Fruit fly (Drosophila melanogaster) whole organism, adult: Measurements from ENCODE around the gene CG15547.

Experiments used
- CG11617 ChIP-seq: fragments of 200-800 bp; sonication (Bioruptor generic); optimal IDR thresholded peaks from 2 replicates; lab custom pipeline; 2017; ENCODE audit warnings: mild to moderate bottlenecking, missing biosample characterization, missing genetic modification reagents, missing genetic modification characterization
- CG12768 ChIP-seq: fragments of 200-800 bp; sonication (Bioruptor generic); optimal IDR thresholded peaks from 2 replicates; lab custom pipeline; 2017; ENCODE audit warnings: missing biosample characterization, missing genetic modification characterization, mild to moderate bottlenecking, moderate library complexity, missing genetic modification reagents
- CG14711 ChIP-seq: fragments of 200-800 bp; sonication (Bioruptor generic); optimal IDR thresholded peaks from 2 replicates; lab custom pipeline; 2018; ENCODE audit warnings: missing biosample characterization, mild to moderate bottlenecking, missing genetic modification characterization, moderate library complexity
- CG1620 ChIP-seq: fragments of 200-800 bp; sonication (Bioruptor generic); optimal IDR thresholded peaks from 2 replicates; lab custom pipeline; 2016; ENCODE audit warnings: missing biosample characterization, missing genetic modification characterization
- CG33017 ChIP-seq: fragments of 200-800 bp; sonication (Bioruptor generic); optimal IDR thresholded peaks from 2 replicates; lab custom pipeline; 2018; ENCODE audit warnings: missing biosample characterization, mild to moderate bottlenecking, missing genetic modification characterization, moderate library complexity
- CG5204 ChIP-seq: fragments of 200-800 bp; sonication (Bioruptor generic); optimal IDR thresholded peaks from 2 replicates; lab custom pipeline; 2016; ENCODE audit warnings: missing biosample characterization, missing genetic modification characterization
- CG7045 ChIP-seq: fragments of 200-800 bp; sonication (Bioruptor generic); optimal IDR thresholded peaks from 2 replicates; lab custom pipeline; 2017; ENCODE audit warnings: missing biosample characterization, mild to moderate bottlenecking, missing genetic modification characterization
- CG7101 ChIP-seq: fragments of 200-800 bp; sonication (Bioruptor generic); optimal IDR thresholded peaks from 2 replicates; lab custom pipeline; 2018; ENCODE audit warnings: missing biosample characterization, mild to moderate bottlenecking, missing genetic modification characterization, moderate library complexity
- Clk ChIP-seq: fragments of 200-800 bp; sonication (Bioruptor generic); optimal IDR thresholded peaks from 2 replicates; lab custom pipeline; 2017; ENCODE audit warnings: missing biosample characterization, missing genetic modification characterization
- Crg-1 ChIP-seq: fragments of 200-800 bp; sonication (Bioruptor generic); optimal IDR thresholded peaks from 2 replicates; lab custom pipeline; 2016; ENCODE audit warnings: missing biosample characterization, missing genetic modification characterization
- Hr96 ChIP-seq: fragments of 200-800 bp; sonication (Bioruptor generic); optimal IDR thresholded peaks from 2 replicates; lab custom pipeline; 2016; ENCODE audit warnings: missing biosample characterization, missing genetic modification characterization
- Mnt ChIP-seq: fragments of 200-800 bp; sonication (Bioruptor generic); optimal IDR thresholded peaks from 2 replicates; lab custom pipeline; 2016; ENCODE audit warnings: missing biosample characterization, mild to moderate bottlenecking, missing genetic modification characterization
- bab1 ChIP-seq: fragments of 200-800 bp; sonication (Bioruptor generic); optimal IDR thresholded peaks from 3 replicates; lab custom pipeline; 2019; ENCODE audit warnings: missing biosample characterization, mild to moderate bottlenecking, missing genetic modification characterization, moderate library complexity
- cic ChIP-seq: fragments of 200-800 bp; sonication (Bioruptor generic); optimal IDR thresholded peaks from 2 replicates; lab custom pipeline; 2017; ENCODE audit warnings: missing biosample characterization, mild to moderate bottlenecking, missing genetic modification characterization, moderate library complexity
- cnc ChIP-seq, 2 experiments: fragments of >200 bp; optimal IDR thresholded peaks; 2 replicates each; lab custom pipeline; 2017
- kay ChIP-seq: fragments of 200-800 bp; sonication (Bioruptor generic); peaks from one replicate; lab custom pipeline; 2016; ENCODE audit warnings: missing biosample characterization, missing genetic modification characterization, borderline replicate concordance
- ovo ChIP-seq: fragments of 200-800 bp; sonication (Bioruptor generic); optimal IDR thresholded peaks from 2 replicates; lab custom pipeline; 2016; ENCODE audit warnings: missing biosample characterization, missing genetic modification characterization
- pad ChIP-seq: fragments of 200-800 bp; sonication (Bioruptor generic); optimal IDR thresholded peaks from 3 replicates; lab custom pipeline; 2017; ENCODE audit warnings: missing biosample characterization, missing genetic modification characterization, mild to moderate bottlenecking, moderate library complexity, missing genetic modification reagents
- tj ChIP-seq: fragments of 200-800 bp; sonication (Bioruptor generic); optimal IDR thresholded peaks from 3 replicates; lab custom pipeline; 2017; ENCODE audit warnings: missing biosample characterization, mild to moderate bottlenecking, missing genetic modification characterization, moderate library complexity
- toe ChIP-seq: fragments of 200-800 bp; sonication (Bioruptor generic); optimal IDR thresholded peaks from 2 replicates; lab custom pipeline; 2016; ENCODE audit warnings: missing biosample characterization, missing genetic modification characterization

CG15547 gene

DNA sequence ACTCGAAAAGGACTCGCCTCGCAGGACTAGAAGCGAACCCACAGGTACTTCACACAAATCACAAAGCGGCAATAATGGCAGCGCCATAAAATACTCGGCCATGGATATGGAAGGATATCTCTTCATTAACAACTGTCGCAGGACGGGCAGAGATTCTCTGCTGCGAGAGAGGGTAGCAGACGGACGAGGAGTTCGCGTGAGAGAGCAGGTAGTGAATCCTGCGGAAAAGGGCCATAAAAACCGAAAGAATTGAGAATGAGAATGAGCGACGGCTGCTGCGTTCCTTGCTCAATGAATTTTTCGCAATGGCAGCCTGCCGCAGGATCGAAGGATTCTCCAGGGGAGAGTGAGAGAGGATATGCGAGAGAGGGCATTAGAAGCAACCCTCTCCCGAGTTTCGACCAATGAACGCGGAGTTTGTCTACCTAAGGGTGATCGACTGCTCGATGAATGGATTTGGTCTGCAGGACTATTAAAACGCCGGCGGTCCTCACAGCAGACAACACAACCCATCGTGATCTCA lies 31.4 kb downstream of the CG15547 start, which contains the start of gene tll:
Gene tll, plus strand, starts transcription at position 473 of the 523 bp plus-strand sequence.
- no peak for TF ChIP-seq CG14711 (tag; lab: Kevin White, UChicago)

DNA sequence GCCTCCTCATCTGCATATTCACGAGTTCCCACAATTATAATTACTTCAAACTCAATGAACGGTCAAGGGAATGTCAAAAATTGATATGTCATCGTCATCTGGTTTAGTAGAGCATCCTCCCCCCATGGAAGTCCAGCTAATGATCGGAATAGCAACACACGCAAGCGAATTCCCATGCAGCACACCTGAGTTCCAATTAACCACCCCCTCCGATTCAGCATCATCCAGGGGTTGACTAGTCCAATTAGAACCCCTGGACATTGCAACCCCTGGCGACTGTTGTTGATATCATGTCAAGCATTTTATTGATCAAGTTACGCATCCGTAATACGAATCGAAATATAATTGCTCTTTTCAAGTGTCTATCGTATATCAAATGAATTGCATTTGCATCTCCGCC lies 32.8 kb downstream of the CG15547 start:
- TF ChIP-seq Mnt (GFP tag; lab: Kevin White, UChicago) = no peak
- no peak for TF ChIP-seq CG7101
- TF ChIP-seq CG33017 (tag; lab: Kevin White, UChicago) = no peak

DNA sequence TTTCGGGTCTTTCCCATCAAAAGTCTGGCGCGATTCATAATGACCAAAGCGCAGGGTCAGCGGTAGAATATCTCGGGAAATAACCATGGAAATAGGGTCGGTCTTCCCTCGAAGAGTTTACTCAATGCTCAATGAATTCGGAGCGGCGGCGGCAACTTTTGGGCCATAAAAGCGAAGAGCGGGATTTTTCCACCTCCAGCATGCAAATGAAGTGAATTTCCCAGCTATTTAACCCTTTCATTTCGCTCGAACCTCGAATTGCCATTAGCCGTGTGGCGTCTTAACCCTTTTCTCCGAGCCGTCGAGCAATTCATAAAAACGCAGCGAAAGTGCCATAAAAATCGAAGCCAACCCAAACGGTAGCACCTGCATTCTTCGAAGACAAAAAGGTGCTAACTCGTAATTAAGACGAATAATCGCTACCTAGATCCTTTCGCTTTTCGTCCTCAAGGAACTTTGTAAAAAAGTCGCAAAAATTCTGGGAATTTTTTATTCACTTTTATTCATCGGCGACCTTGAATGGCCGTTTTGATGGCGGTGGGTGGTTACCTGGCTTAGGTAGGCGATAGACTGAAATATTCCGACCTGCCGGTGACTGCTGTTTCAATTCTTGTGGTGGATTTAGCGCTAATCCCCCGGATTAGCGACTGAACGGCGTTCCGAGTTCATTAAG lies 33.7 kb downstream of the CG15547 start:
- no peak for TF ChIP-seq CG14711 (tag; lab: Kevin White, UChicago)
- no peak for TF ChIP-seq ovo (GFP tag; lab: Kevin White, UChicago)
- no peak for TF ChIP-seq Mnt (GFP tag; lab: Kevin White, UChicago)
- no peak for TF ChIP-seq pad (GFP tag; lab: Kevin White, UChicago)
- TF ChIP-seq CG11617 (GFP tag; lab: Kevin White, UChicago) = no peak
- TF ChIP-seq CG1620 (GFP tag; lab: Kevin White, UChicago) = no peak
- no peak for TF ChIP-seq Clk
- TF ChIP-seq CG7101 = no peak
- no peak for TF ChIP-seq cic
- no peak for TF ChIP-seq CG33017 (tag; lab: Kevin White, UChicago)
- TF ChIP-seq CG5204 = no peak
- TF ChIP-seq CG7045 (GFP tag; lab: Kevin White, UChicago) = no peak
- TF ChIP-seq toe (GFP tag; lab: Kevin White, UChicago) = no peak
- TF ChIP-seq Hr96 (GFP tag; lab: Kevin White, UChicago) = no peak

DNA sequence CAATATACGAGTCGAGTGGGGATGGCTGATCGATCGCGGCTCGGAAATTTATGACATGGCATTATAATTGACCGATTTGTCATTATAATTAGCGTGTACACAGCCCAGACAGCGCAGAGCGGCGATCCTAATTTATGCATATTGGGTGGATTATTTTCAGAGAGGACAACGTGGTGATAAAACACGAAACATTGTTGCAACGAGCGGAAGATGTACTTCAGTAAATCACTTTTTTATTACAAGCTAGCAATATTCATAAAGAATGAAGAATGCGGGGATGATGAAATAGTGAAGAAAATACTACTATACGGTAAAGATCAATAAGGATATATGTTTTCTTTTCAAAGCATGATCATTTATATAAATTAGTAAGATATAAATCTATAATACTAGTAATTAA lies 38.9 kb downstream of the CG15547 start:
- TF ChIP-seq tj (no peak), Clk (no peak), bab1 (no peak), pad (GFP tag; lab: Kevin White, UChicago) (no peak), kay (GFP tag; lab: Kevin White, UChicago) (no peak), Mnt (GFP tag; lab: Kevin White, UChicago) (no peak), CG33017 (tag; lab: Kevin White, UChicago) (no peak), Crg-1 (GFP tag; lab: Kevin White, UChicago) (no peak), CG7101 (no peak), CG12768 (GFP tag; lab: Kevin White, UChicago) (no peak), CG14711 (tag; lab: Kevin White, UChicago) (no peak), cic (no peak), CG11617 (GFP tag; lab: Kevin White, UChicago) (no peak)

DNA sequence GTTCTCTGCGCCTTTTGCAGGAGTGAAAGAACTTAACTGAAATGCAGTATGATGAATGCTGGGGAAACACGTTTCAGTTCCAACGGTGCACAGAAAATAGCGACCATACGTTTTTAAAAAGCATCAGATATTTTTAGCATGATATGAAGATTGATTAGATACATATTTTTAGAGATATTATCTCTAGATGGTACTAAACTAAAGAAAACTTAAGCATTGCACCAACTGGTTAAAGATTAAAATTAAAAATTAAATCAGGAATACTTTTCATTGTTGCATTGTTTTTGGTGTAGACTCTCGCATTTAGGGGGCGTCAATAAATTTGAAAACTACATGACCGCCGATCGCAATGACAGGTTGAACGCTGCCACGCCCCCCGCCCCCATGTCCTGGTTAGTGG lies 39.6 kb downstream of the CG15547 start:
- no peak for TF ChIP-seq Hr96 (GFP tag; lab: Kevin White, UChicago)
- TF ChIP-seq pad (GFP tag; lab: Kevin White, UChicago) = no peak
- no peak for TF ChIP-seq Crg-1 (GFP tag; lab: Kevin White, UChicago)
- no peak for TF ChIP-seq cnc (optimal IDR thresholded peaks at IDR 0.05; lab: Kevin White, UChicago)
- TF ChIP-seq kay (GFP tag; lab: Kevin White, UChicago) = no peak
- TF ChIP-seq CG5204 = no peak
- no peak for TF ChIP-seq CG11617 (GFP tag; lab: Kevin White, UChicago)
- no peak for TF ChIP-seq ovo (GFP tag; lab: Kevin White, UChicago)
- no peak for TF ChIP-seq tj
- no peak for TF ChIP-seq bab1
- no peak for TF ChIP-seq CG7045 (GFP tag; lab: Kevin White, UChicago)
- TF ChIP-seq cic = no peak
- no peak for TF ChIP-seq toe (GFP tag; lab: Kevin White, UChicago)
- no peak for TF ChIP-seq Mnt (GFP tag; lab: Kevin White, UChicago)
- no peak for TF ChIP-seq CG7101

DNA sequence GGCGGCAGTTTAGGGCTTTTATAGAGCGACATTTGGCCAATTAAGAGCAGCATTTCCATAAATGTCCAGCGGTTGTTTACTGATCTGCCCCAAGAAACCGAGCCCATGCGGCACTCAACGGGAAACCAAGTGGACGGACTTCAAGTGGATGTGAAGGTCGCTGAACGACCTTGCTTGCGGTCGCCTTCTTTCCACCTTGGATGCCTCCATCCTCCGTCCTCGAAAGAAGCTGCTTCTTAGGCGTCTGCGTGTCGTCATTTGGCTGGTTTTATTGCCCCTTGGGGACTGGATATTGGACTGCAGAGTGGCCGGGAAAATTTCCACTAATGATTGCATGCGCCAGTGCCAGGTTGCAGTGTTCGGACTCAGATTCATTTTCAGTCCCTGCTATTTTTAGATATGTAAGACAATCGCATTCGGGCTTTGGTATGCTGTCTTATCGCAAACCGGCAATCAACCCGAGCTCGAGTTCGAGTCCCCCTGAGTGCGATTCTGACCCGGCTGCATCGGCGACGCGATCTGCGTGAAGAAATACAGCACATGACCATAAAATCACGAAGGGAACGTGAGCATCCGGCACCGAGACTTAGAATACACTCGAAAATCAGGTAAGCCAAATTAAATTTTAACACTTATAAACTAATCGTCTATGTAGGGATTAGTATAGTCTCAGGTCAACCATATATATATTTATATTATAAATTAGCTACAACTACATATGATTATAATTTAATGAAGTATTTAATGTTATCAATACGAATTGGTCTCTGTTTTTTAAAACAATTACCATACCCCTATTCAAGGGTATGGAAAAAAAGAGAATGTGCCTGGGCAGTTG lies 40.4 kb downstream of the CG15547 start:
- TF ChIP-seq Clk (no peak), CG11617 (GFP tag; lab: Kevin White, UChicago) (no peak), CG5204 (no peak), CG7045 (GFP tag; lab: Kevin White, UChicago) (no peak), CG14711 (tag; lab: Kevin White, UChicago) (no peak), Crg-1 (GFP tag; lab: Kevin White, UChicago) (no peak)

DNA sequence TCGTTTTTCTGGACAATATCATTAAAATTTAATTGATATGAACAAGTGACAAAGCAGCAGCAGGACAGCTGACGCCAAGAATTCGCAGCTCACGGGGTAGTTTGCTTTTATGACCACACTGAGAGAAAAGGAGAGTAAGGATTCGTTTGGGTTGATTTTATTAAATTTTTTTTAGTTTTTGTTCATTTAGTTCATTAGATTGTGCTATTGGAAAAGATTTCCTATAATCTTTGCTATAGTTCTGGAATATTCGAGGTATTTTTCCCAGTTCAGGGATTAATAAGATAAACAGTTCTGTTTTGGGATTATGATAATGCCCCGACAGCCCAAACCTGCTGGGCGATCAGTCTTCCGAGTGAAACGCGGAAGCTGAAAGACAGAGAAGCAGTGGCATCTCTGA lies 41.1 kb downstream of the CG15547 start:
- TF ChIP-seq CG33017 (tag; lab: Kevin White, UChicago) = no peak
- TF ChIP-seq Clk = no peak
- no peak for TF ChIP-seq Crg-1 (GFP tag; lab: Kevin White, UChicago)
- no peak for TF ChIP-seq CG11617 (GFP tag; lab: Kevin White, UChicago)
- TF ChIP-seq cnc (optimal IDR thresholded peaks at IDR 0.05; lab: Kevin White, UChicago) = no peak
- no peak for TF ChIP-seq pad (GFP tag; lab: Kevin White, UChicago)
- no peak for TF ChIP-seq toe (GFP tag; lab: Kevin White, UChicago)
- TF ChIP-seq cic = no peak
- TF ChIP-seq tj = no peak
- TF ChIP-seq CG7045 (GFP tag; lab: Kevin White, UChicago) = no peak
- TF ChIP-seq CG7101 = no peak
- TF ChIP-seq Mnt (GFP tag; lab: Kevin White, UChicago) = no peak
- TF ChIP-seq Hr96 (GFP tag; lab: Kevin White, UChicago) = no peak
